Worm (Caenorhabditis elegans): Measurements from ENCODE around the gene fipr-1.

DNA sequence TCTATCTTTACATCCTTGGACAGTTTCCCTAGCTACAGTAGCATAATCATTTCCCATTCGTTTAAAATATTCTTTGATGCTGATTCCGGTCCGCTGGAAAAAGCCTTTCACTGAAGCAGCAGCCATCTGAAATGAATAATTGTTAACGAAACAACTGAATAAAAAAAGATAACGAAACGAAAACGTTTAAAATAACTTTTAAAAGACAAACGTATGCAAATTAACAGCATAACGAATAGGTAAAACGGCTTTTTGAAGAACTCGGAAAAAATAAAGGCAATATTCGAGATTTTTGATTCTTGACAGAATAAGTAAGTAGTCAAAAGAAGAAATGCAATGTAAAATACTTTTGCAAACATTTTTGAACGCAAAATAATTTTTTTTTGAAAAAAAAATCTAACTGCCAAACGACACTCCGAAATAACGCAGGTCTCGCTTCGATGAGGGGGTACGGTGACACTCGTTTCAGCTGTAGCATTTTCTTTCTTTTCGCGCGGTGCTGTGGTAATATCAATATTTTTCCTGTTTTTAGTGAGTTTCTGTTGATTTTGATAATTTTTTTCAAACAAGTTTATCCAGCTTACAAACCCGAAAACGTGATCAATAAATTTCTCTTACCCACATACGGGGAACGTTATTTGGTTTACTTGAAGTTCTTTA is 43.5 kb downstream of the fipr-1 start, which contains the start of the genes R04F11.5 and R04F11.2:
- no peak for TF ChIP-seq T07F8.4 (tag; optimal IDR thresholded peaks at IDR 0.05)
- no peak for TF ChIP-seq unc-130 (GFP tag; optimal IDR thresholded peaks at IDR 0.05)
- no peak for TF ChIP-seq unc-62 (GFP tag; optimal IDR thresholded peaks at IDR 0.05)
- no peak for TF ChIP-seq ets-4 (GFP tag; optimal IDR thresholded peaks at IDR 0.05)
- TF ChIP-seq sea-2 (GFP tag; IDR thresholded peaks at IDR 0.05) = no peak
- TF ChIP-seq lsl-1 (GFP tag; optimal IDR thresholded peaks at IDR 0.05) = peak; percentile 95
- TF ChIP-seq Y56A3A.18 (GFP tag; IDR thresholded peaks at IDR 0.05) = no peak
- no peak for TF ChIP-seq hrde-1 (tag; optimal IDR thresholded peaks at IDR 0.05; ENCODE audit: borderline replicate concordance)

Measured in whole organism, young adult.